Fruit fly (Drosophila melanogaster) whole organism, embryonic: ENCODE results near the gene CG31821.
A peak's percentile ranks its signal among the peaks of the same experiment; 100 is the strongest.

Experiments
- Ada2b ChIP-seq: fragments of 200-800 bp; sonication (Bioruptor generic); IDR thresholded peaks from 2 replicates; pipeline ENCODE4 v1.3.6; 2022; ENCODE audit warnings: missing biosample characterization, missing genetic modification characterization
- CG10209 ChIP-seq: fragments of 200-800 bp; sonication (Bioruptor generic); optimal IDR thresholded peaks from 3 replicates; lab custom pipeline; 2017; ENCODE audit warnings: missing biosample characterization, mild to moderate bottlenecking, missing genetic modification characterization, missing genetic modification reagents
- CG10565 ChIP-seq: fragments of 200-800 bp; sonication (Bioruptor generic); optimal IDR thresholded peaks from 3 replicates; lab custom pipeline; 2016; ENCODE audit warnings: missing biosample characterization, mild to moderate bottlenecking, missing genetic modification characterization
- CG13775 ChIP-seq: fragments of 200-800 bp; sonication (Bioruptor generic); optimal IDR thresholded peaks from 3 replicates; lab custom pipeline; 2017; ENCODE audit warnings: missing biosample characterization, mild to moderate bottlenecking, missing genetic modification characterization
- CG13894 ChIP-seq: fragments of 200-800 bp; sonication (Bioruptor generic); optimal IDR thresholded peaks from 3 replicates; lab custom pipeline; 2018; ENCODE audit warnings: missing biosample characterization, mild to moderate bottlenecking, missing genetic modification characterization, moderate library complexity
- CG14050 ChIP-seq: fragments of 200-800 bp; sonication (Bioruptor generic); IDR thresholded peaks from 3 replicates; pipeline ENCODE4 v1.3.6; 2022; ENCODE audit warnings: missing biosample characterization, missing genetic modification characterization
- CG14710 ChIP-seq: fragments of 200-800 bp; sonication (Bioruptor generic); optimal IDR thresholded peaks from 3 replicates; lab custom pipeline; 2019; ENCODE audit warnings: missing biosample characterization, mild to moderate bottlenecking, missing genetic modification characterization, moderate library complexity
- CG15479 ChIP-seq: fragments of 200-800 bp; sonication (Bioruptor generic); optimal IDR thresholded peaks from 3 replicates; lab custom pipeline; 2019; ENCODE audit warnings: missing biosample characterization, mild to moderate bottlenecking, missing genetic modification characterization, moderate library complexity
- CG17612 ChIP-seq: fragments of 200-800 bp; sonication (Bioruptor generic); IDR thresholded peaks from 2 replicates; pipeline ENCODE4 v1.3.6; 2022; ENCODE audit warnings: missing biosample characterization, missing genetic modification characterization
- CG2116 ChIP-seq: fragments of 200-800 bp; sonication (Bioruptor generic); optimal IDR thresholded peaks from 3 replicates; lab custom pipeline; 2018; ENCODE audit warnings: missing biosample characterization, mild to moderate bottlenecking, missing genetic modification characterization
- CG31441 ChIP-seq: fragments of 200-800 bp; sonication (Bioruptor generic); IDR thresholded peaks from 2 replicates; pipeline ENCODE4 v1.3.6; 2022; ENCODE audit warnings: missing biosample characterization, missing genetic modification characterization
- CG33213 ChIP-seq: fragments of 200-800 bp; sonication (Bioruptor generic); optimal IDR thresholded peaks from 3 replicates; lab custom pipeline; 2016; ENCODE audit warnings: missing biosample characterization, missing genetic modification characterization
- CG4854 ChIP-seq: fragments of 200-800 bp; sonication (Bioruptor generic); optimal IDR thresholded peaks from 2 replicates; lab custom pipeline; 2016; ENCODE audit warnings: missing biosample characterization, missing genetic modification characterization, inconsistent platforms
- CG7987 ChIP-seq: fragments of 200-800 bp; sonication (Bioruptor generic); optimal IDR thresholded peaks from 2 replicates; lab custom pipeline; 2018; ENCODE audit warnings: missing biosample characterization, mild to moderate bottlenecking, missing genetic modification characterization, moderate library complexity
- CG8290 ChIP-seq, 3 experiments: fragments of 200-800 bp; sonication (Bioruptor generic); optimal IDR thresholded peaks; 2 replicates each; lab custom pipeline; 2016 to 2019; ENCODE audit warnings: missing biosample characterization in 3 of 3, missing genetic modification characterization in 3 of 3, mild to moderate bottlenecking in 2 of 3, moderate library complexity in 1 of 3
- Chrac-16 ChIP-seq: fragments of 200-800 bp; sonication (Bioruptor generic); optimal IDR thresholded peaks from 3 replicates; lab custom pipeline; 2016; ENCODE audit warnings: missing biosample characterization, missing genetic modification characterization
- Dbx ChIP-seq: fragments of 200-800 bp; sonication (Bioruptor generic); IDR thresholded peaks from 3 replicates; pipeline ENCODE4 v1.3.6; 2022; ENCODE audit warnings: missing biosample characterization, missing genetic modification characterization
- GATAe ChIP-seq: fragments of 200-800 bp; sonication (Bioruptor generic); conservative IDR thresholded peaks from 2 replicates; pipeline ENCODE4 v1.3.6; 2022; ENCODE audit warnings: missing biosample characterization, missing genetic modification characterization
- Gsc ChIP-seq: fragments of 200-800 bp; sonication (Bioruptor generic); IDR thresholded peaks from 2 replicates; pipeline ENCODE4 v1.3.6; 2022; ENCODE audit warnings: missing biosample characterization, missing genetic modification characterization
- HLH54F ChIP-seq: fragments of 200-800 bp; sonication (Bioruptor generic); optimal IDR thresholded peaks from 3 replicates; lab custom pipeline; 2016; ENCODE audit warnings: missing biosample characterization, missing genetic modification characterization
- HLHmδ ChIP-seq: fragments of 200-800 bp; sonication (Bioruptor generic); optimal IDR thresholded peaks from 2 replicates; lab custom pipeline; 2018; ENCODE audit warnings: missing biosample characterization, mild to moderate bottlenecking, missing genetic modification characterization, moderate library complexity
- HmgZ ChIP-seq: fragments of 200-800 bp; sonication (Bioruptor generic); optimal IDR thresholded peaks from 2 replicates; lab custom pipeline; 2018; ENCODE audit warnings: missing biosample characterization, mild to moderate bottlenecking, missing genetic modification characterization
- Hr78 ChIP-seq, 2 experiments: fragments of 200-800 bp in 1 of 2; fragments of >200 bp in 1 of 2; sonication (Bioruptor generic) in 1 of 2; optimal IDR thresholded peaks; 2 replicates each; lab custom pipeline; 2017 to 2019; ENCODE audit warnings: missing biosample characterization in 2 of 2, missing genetic modification characterization in 2 of 2, mild to moderate bottlenecking in 1 of 2, moderate library complexity in 1 of 2
- Jarid2 ChIP-seq: fragments of 200-800 bp; sonication (Bioruptor generic); optimal IDR thresholded peaks from 3 replicates; lab custom pipeline; 2017; ENCODE audit warnings: mild to moderate bottlenecking, missing biosample characterization, missing genetic modification reagents, missing genetic modification characterization
- Rfx ChIP-seq: fragments of 200-800 bp; sonication (Bioruptor generic); IDR thresholded peaks from 2 replicates; pipeline ENCODE4 v1.3.6; 2022; ENCODE audit warnings: missing biosample characterization, missing genetic modification characterization
- Sry-β ChIP-seq: fragments of 200-800 bp; sonication (Bioruptor generic); optimal IDR thresholded peaks from 2 replicates; lab custom pipeline; 2018; ENCODE audit warnings: missing biosample characterization, mild to moderate bottlenecking, missing genetic modification characterization, moderate library complexity
- Vsx1 ChIP-seq: fragments of 200-800 bp; sonication (Bioruptor generic); optimal IDR thresholded peaks from 2 replicates; lab custom pipeline; 2017; ENCODE audit warnings: missing biosample characterization, mild to moderate bottlenecking, missing genetic modification characterization, missing genetic modification reagents
- bcd ChIP-seq: fragments of 200-800 bp; sonication (Bioruptor generic); optimal IDR thresholded peaks from 2 replicates; lab custom pipeline; 2017; ENCODE audit warnings: missing biosample characterization, mild to moderate bottlenecking, missing genetic modification characterization
- corto ChIP-seq: fragments of 200-800 bp; sonication (Bioruptor generic); optimal IDR thresholded peaks from 2 replicates; lab custom pipeline; 2016; ENCODE audit warnings: missing biosample characterization, mild to moderate bottlenecking, missing genetic modification characterization, moderate library complexity
- crc ChIP-seq: fragments of 200-800 bp; sonication (Bioruptor generic); optimal IDR thresholded peaks from 2 replicates; lab custom pipeline; 2016; ENCODE audit warnings: missing biosample characterization, missing genetic modification characterization
- da ChIP-seq: fragments of 200-800 bp; sonication (Bioruptor generic); optimal IDR thresholded peaks from 2 replicates; lab custom pipeline; 2016; ENCODE audit warnings: missing biosample characterization, missing genetic modification characterization
- dan ChIP-seq: fragments of 200-800 bp; sonication (Bioruptor generic); IDR thresholded peaks from 2 replicates; pipeline ENCODE4 v1.3.6; 2022; ENCODE audit warnings: missing biosample characterization, missing genetic modification characterization
- dpn ChIP-seq, 2 experiments: fragments of 200-800 bp; sonication (Bioruptor generic); optimal IDR thresholded peaks; 3 replicates each; lab custom pipeline; 2016; ENCODE audit warnings: missing biosample characterization in 2 of 2, missing genetic modification characterization in 2 of 2
- ems ChIP-seq: fragments of 200-800 bp; sonication (Bioruptor generic); optimal IDR thresholded peaks from 3 replicates; lab custom pipeline; 2016; ENCODE audit warnings: missing biosample characterization, missing genetic modification characterization
- exex ChIP-seq: fragments of 200-800 bp; sonication (Bioruptor generic); optimal IDR thresholded peaks from 4 replicates; lab custom pipeline; 2018; ENCODE audit warnings: missing biosample characterization, mild to moderate bottlenecking, missing genetic modification characterization, moderate library complexity
- gem ChIP-seq: fragments of 200-800 bp; sonication (Bioruptor generic); optimal IDR thresholded peaks from 2 replicates; lab custom pipeline; 2019; ENCODE audit warnings: missing biosample characterization, mild to moderate bottlenecking, missing genetic modification characterization, moderate library complexity
- gsb ChIP-seq: fragments of 200-800 bp; sonication (Bioruptor generic); IDR thresholded peaks from 2 replicates; pipeline ENCODE4 v1.3.6; 2022; ENCODE audit warnings: missing biosample characterization, missing genetic modification characterization
- nau ChIP-seq: fragments of 200-800 bp; sonication (Bioruptor generic); optimal IDR thresholded peaks from 3 replicates; lab custom pipeline; 2017; ENCODE audit warnings: missing biosample characterization, mild to moderate bottlenecking, missing genetic modification characterization, missing genetic modification reagents
- oc ChIP-seq: fragments of 200-800 bp; sonication (Bioruptor generic); optimal IDR thresholded peaks from 2 replicates; lab custom pipeline; 2018; ENCODE audit warnings: missing biosample characterization, mild to moderate bottlenecking, missing genetic modification characterization, moderate library complexity
- row ChIP-seq: fragments of 200-800 bp; sonication (Bioruptor generic); IDR thresholded peaks from 3 replicates; pipeline ENCODE4 v1.3.6; 2022; ENCODE audit warnings: missing biosample characterization, missing genetic modification characterization
- salm ChIP-seq: fragments of 200-800 bp; sonication (Bioruptor generic); optimal IDR thresholded peaks from 2 replicates; lab custom pipeline; 2018; ENCODE audit warnings: missing biosample characterization, mild to moderate bottlenecking, missing genetic modification characterization
- schlank ChIP-seq: fragments of 200-800 bp; sonication (Bioruptor generic); optimal IDR thresholded peaks from 2 replicates; lab custom pipeline; 2018; ENCODE audit warnings: missing biosample characterization, mild to moderate bottlenecking, missing genetic modification characterization
- sim ChIP-seq: fragments of 200-800 bp; sonication (Bioruptor generic); IDR thresholded peaks from 2 replicates; pipeline ENCODE4 v1.3.6; 2022; ENCODE audit warnings: missing biosample characterization, missing genetic modification characterization
- sima ChIP-seq: fragments of 200-800 bp; sonication (Bioruptor generic); optimal IDR thresholded peaks from 2 replicates; lab custom pipeline; 2016; ENCODE audit warnings: missing biosample characterization, missing genetic modification characterization
- slou ChIP-seq: fragments of 200-800 bp; sonication (Bioruptor generic); optimal IDR thresholded peaks from 3 replicates; lab custom pipeline; 2016; ENCODE audit warnings: missing biosample characterization, missing genetic modification characterization
- ssp ChIP-seq: fragments of 200-800 bp; sonication (Bioruptor generic); IDR thresholded peaks from 2 replicates; pipeline ENCODE4 v1.3.6; 2022; ENCODE audit warnings: missing biosample characterization, missing genetic modification characterization
- stwl ChIP-seq: fragments of 200-800 bp; sonication (Bioruptor generic); optimal IDR thresholded peaks from 3 replicates; lab custom pipeline; 2018; ENCODE audit warnings: missing biosample characterization, mild to moderate bottlenecking, missing genetic modification characterization, moderate library complexity
- ttk ChIP-seq: fragments of 200-800 bp; sonication (Bioruptor generic); IDR thresholded peaks from 2 replicates; pipeline ENCODE4 v2.1.2; 2022; ENCODE audit warnings: missing biosample characterization, missing genetic modification characterization

Gene CG31821

DNA sequence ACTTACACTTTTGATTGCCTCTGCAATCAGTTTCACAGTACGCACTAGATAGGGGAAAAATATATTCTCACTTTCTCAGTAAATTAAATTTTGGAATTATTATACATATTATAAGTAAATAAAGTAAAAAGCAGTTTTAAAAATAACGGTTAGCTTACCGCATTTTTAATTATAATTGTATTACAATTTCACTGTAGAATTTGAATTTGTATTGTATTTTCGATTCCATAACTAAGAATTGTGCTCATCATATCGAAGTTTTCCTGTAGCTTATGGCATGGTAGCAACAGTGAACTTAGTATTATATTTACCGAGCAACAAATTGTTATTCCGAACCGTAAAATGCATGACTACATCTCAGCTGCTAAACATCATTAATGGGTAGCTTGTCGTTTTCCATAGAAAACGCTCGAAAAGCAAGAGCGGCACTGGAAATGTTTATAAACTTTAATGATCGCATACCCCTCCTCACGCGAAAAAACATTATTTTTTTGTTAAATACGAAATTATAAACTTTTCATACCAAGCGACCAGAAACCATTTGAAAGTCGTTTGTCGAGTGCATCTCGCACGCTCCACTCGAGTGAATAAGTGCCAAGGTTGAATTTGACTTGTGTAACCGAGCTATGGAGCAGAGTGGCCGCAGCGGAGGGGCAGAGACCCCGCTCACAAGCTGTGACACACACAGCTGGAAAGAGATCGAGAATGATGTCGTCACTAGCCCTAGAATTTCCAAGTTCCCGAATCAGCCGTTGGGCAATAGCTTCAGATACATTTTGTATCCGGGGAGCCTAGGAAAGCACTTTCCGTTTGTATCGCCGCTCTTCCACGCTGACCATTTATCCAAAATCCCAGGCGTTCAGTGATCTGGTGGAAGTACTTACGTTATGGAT is 10.0 kb upstream of the CG31821 start (continued):
- TF ChIP-seq GATAe (peak; percentile 84), ttk (GFP tag; lab: Robert Waterston, UW) (peak; percentile 84), Chrac-16 (peak; percentile 84), dan (GFP tag; lab: Robert Waterston, UW) (no peak), stwl (no peak), ssp (GFP tag; lab: Robert Waterston, UW) (peak; percentile 83), corto (GFP tag; lab: Kevin White, UChicago) (peak; percentile 2), CG33213 (GFP tag; lab: Kevin White, UChicago) (no peak), HmgZ (tag; lab: Kevin White, UChicago) (peak; percentile 88), gsb (GFP tag; lab: Robert Waterston, UW) (peak; percentile 78), CG13894 (peak; percentile 60), CG2116 (GFP tag; lab: Kevin White, UChicago) (peak; percentile 73), nau (GFP tag; lab: Kevin White, UChicago) (peak; percentile 42), CG10209 (GFP tag; lab: Kevin White, UChicago) (peak; percentile 93), schlank (tag; lab: Kevin White, UChicago) (peak; percentile 82), CG14710 (peak; percentile 87), ems (GFP tag; lab: Kevin White, UChicago) (no peak), row (GFP tag; lab: Robert Waterston, UW) (peak; percentile 99), CG10565 (GFP tag; lab: Kevin White, UChicago) (no peak), Rfx (GFP tag; lab: Robert Waterston, UW) (peak; percentile 92), slou (GFP tag; lab: Kevin White, UChicago) (peak; percentile 78), Jarid2 (GFP tag; lab: Kevin White, UChicago) (peak; percentile 67), Sry-β (GFP tag; lab: Kevin White, UChicago) (no peak), CG14050 (peak; percentile 92), crc (peak; percentile 32), CG4854 (GFP tag; lab: Kevin White, UChicago) (no peak), salm (tag; lab: Kevin White, UChicago) (peak; percentile 87), Hr78 (GFP tag; optimal IDR thresholded peaks at IDR 0.05; lab: Kevin White, UChicago) (no peak), HLH54F (no peak), CG15479 (no peak), CG13775 (GFP tag; lab: Kevin White, UChicago) (peak; percentile 82), gem (peak; percentile 97), Ada2b (GFP tag; lab: Robert Waterston, UW) (peak; percentile 85), exex (tag; lab: Kevin White, UChicago) (peak; percentile 81), dpn (GFP tag; optimal IDR thresholded peaks at IDR 0.05; lab: Kevin White, UChicago) (peak; percentile 19 to 93), sima (GFP tag; lab: Kevin White, UChicago) (no peak), CG31441 (GFP tag; lab: Robert Waterston, UW) (peak; percentile 91), Gsc (GFP tag; lab: Robert Waterston, UW) (peak; percentile 56), sim (GFP tag; lab: Robert Waterston, UW) (peak; percentile 71; the same call in 1 of the 2 replicates), da (no peak), Vsx1 (GFP tag; lab: Kevin White, UChicago) (peak; percentile 83), bcd (GFP tag; lab: Kevin White, UChicago) (peak; percentile 89), Dbx (peak; percentile 75), oc (tag; lab: Kevin White, UChicago) (peak; percentile 97), CG7987 (GFP tag; lab: Kevin White, UChicago) (peak; percentile 92), HLHmδ (GFP tag; lab: Kevin White, UChicago) (no peak), CG17612 (GFP tag; lab: Robert Waterston, UW) (peak; percentile 66; the same call in 1 of the 2 replicates), CG8290 (GFP tag; optimal IDR thresholded peaks at IDR 0.05; lab: Kevin White, UChicago) (peak; percentile 83), CG8290 (tag; optimal IDR thresholded peaks at IDR 0.05; lab: Kevin White, UChicago) (peak in 1 of 2 experiments; percentile 17)
